Worm (Caenorhabditis elegans): ENCODE results near the gene nhr-264.

The nhr-264 gene

DNA sequence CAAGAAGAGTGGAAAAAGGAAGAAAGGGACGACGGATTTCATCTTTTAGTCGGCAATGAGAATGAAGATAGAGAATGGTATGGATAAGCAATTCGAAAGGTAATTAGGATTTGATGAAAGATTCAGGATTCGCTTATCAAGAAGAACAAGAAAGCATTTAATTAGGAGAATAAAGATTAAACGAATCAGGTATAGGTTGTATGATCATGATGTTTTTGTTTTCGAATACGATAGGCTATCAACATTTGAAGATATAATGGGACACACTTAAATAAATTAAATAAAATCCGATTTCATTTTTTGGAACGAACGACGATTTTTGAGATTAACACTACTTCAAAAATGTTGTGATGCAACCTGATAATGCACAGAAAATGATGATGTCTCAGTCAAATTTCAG is 48.3 kb downstream of the nhr-264 start, which contains the start of gene Y11D7A.5:
Y11D7A.5 (minus strand) TSS at position 101 of the 400 bp plus-strand sequence.
- TF ChIP-seq unc-42 (tag; optimal IDR thresholded peaks at IDR 0.05) (no peak), Y22D7AL.16 (tag; optimal IDR thresholded peaks at IDR 0.05) (no peak), madf-2 (tag; optimal IDR thresholded peaks at IDR 0.05) (no peak), lin-11 (tag; optimal IDR thresholded peaks at IDR 0.05) (no peak), tbx-2 (tag; optimal IDR thresholded peaks at IDR 0.05) (no peak), ceh-31 (tag; optimal IDR thresholded peaks at IDR 0.05) (no peak), ceh-14 (tag; optimal IDR thresholded peaks at IDR 0.05) (no peak), pax-1 (tag; optimal IDR thresholded peaks at IDR 0.05) (no peak), sdc-2 (tag; optimal IDR thresholded peaks at IDR 0.05) (no peak)

DNA sequence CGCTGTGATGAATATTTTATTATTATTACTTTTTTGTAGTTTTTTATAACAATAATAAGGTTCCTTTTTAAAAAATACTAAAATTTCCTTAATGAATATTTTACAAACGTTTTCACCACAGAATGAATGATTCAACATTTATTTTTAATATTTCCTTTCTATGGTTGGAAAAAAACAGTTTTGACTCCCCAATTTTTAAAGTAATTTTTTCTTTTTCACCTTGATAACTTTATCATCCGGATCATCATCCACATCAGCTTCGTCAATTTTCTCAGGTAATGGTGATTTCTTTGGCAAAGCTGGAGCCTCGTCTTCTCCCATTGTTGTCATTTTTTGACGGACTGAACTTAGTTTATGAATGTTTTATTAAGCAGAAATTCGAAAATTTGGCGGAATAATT is 50.1 kb downstream of the nhr-264 start, which contains the start of gene rab-28:
rab-28 (minus strand) TSS at position 343 of the 400 bp plus-strand sequence.
- TF ChIP-seq ahr-1 (tag; optimal IDR thresholded peaks at IDR 0.05): no peak
